Fruit fly (Drosophila melanogaster) whole organism, embryonic: ENCODE measurements around the gene dimm.

ENCODE experiments used
- CG10959 ChIP-seq: fragments of 200-800 bp; sonication (Bioruptor generic); IDR thresholded peaks from 2 replicates; pipeline ENCODE4 v1.3.6; 2022; ENCODE audit warnings: missing biosample characterization, missing genetic modification characterization
- CG14014 ChIP-seq: fragments of 200-800 bp; sonication (Bioruptor generic); IDR thresholded peaks from 2 replicates; pipeline ENCODE4 v1.3.6; 2022; ENCODE audit warnings: missing biosample characterization, missing genetic modification characterization
- CG14667 ChIP-seq: fragments of 200-800 bp; sonication (Bioruptor generic); IDR thresholded peaks from 2 replicates; pipeline ENCODE4 v1.3.6; 2022; ENCODE audit warnings: missing biosample characterization, missing genetic modification characterization
- CG15601 ChIP-seq: fragments of 200-800 bp; sonication (Bioruptor generic); optimal IDR thresholded peaks from 3 replicates; lab custom pipeline; 2019; ENCODE audit warnings: missing biosample characterization, mild to moderate bottlenecking, missing genetic modification characterization, moderate library complexity
- CG30403 ChIP-seq: fragments of 200-800 bp; sonication (Bioruptor generic); optimal IDR thresholded peaks from 3 replicates; lab custom pipeline; 2016; ENCODE audit warnings: missing biosample characterization, missing genetic modification characterization
- CG3995 ChIP-seq: fragments of 200-800 bp; sonication (Bioruptor generic); optimal IDR thresholded peaks from 3 replicates; lab custom pipeline; 2016; ENCODE audit warnings: missing biosample characterization, missing genetic modification characterization
- CG7745 ChIP-seq: fragments of 200-800 bp; sonication (Bioruptor generic); optimal IDR thresholded peaks from 2 replicates; lab custom pipeline; 2018; ENCODE audit warnings: missing biosample characterization, mild to moderate bottlenecking, missing genetic modification characterization, moderate library complexity
- CG9215 ChIP-seq: fragments of 200-800 bp; sonication (Bioruptor generic); IDR thresholded peaks from 2 replicates; pipeline ENCODE4 v1.3.6; 2022; ENCODE audit warnings: missing biosample characterization, missing genetic modification characterization
- Jarid2 ChIP-seq: fragments of 200-800 bp; sonication (Bioruptor generic); optimal IDR thresholded peaks from 3 replicates; lab custom pipeline; 2017; ENCODE audit warnings: mild to moderate bottlenecking, missing biosample characterization, missing genetic modification reagents, missing genetic modification characterization
- grau ChIP-seq: fragments of 200-800 bp; optimal IDR thresholded peaks from 3 replicates; lab custom pipeline; 2019; ENCODE audit warnings: missing biosample characterization, mild to moderate bottlenecking, missing genetic modification characterization, moderate library complexity
- h ChIP-seq: fragments of >200 bp; optimal IDR thresholded peaks from 2 replicates; lab custom pipeline; 2017
- pan ChIP-seq, 4 experiments: fragments of >200 bp in 3 of 4; fragments of 200-800 bp in 1 of 4; sonication (Bioruptor generic) in 1 of 4; optimal IDR thresholded peaks in 3 of 4; IDR thresholded peaks in 1 of 4; 2 replicates each; pipeline versions ENCODE4 v1.3.6 to Lab custom; 2017 to 2022; ENCODE audit warnings: missing biosample characterization in 2 of 4, missing genetic modification characterization in 2 of 4, mixed read lengths in 1 of 4

DNA sequence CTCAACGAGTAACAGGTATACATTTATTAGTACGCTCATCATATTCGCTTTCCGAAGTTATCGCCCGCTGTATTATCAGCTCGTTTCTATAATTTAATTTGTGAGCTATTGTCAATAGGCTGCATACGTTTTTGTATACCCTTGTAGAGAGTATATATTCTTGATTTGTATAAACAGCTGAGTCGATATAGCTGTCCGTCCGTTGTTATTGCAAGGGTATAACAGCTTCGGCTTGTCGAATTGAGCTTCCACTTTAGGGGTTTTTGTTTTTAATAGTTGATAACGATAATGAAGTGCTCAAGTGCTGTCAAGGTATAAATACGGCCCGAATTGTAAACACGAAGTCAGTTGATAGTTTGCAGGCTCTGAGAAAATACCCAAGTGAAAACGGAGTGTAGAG lies 39.3 kb downstream of the dimm start, which contains the start of gene CG8665:
- no peak for TF ChIP-seq CG10959 (GFP tag; lab: Robert Waterston, UW)
- peak; percentile 15 for TF ChIP-seq CG15601 (tag; lab: Kevin White, UChicago)
- peak; percentile 62 for TF ChIP-seq grau (tag; lab: Kevin White, UChicago)
- TF ChIP-seq CG3995 (GFP tag; lab: Kevin White, UChicago), result no peak
- TF ChIP-seq CG14014, result peak; percentile 64; the same call in 1 of the 2 replicates
- TF ChIP-seq CG14667 (GFP tag; lab: Robert Waterston, UW), result no peak
- TF ChIP-seq h (lab: Kevin White, UChicago), result no peak
- no peak for TF ChIP-seq CG9215 (GFP tag; lab: Robert Waterston, UW)
- TF ChIP-seq CG30403 (GFP tag; lab: Kevin White, UChicago), result peak; percentile 16
- no peak for TF ChIP-seq pan (optimal IDR thresholded peaks at IDR 0.05; lab: Kevin White, UChicago)
- no peak for TF ChIP-seq pan (GFP tag; optimal IDR thresholded peaks at IDR 0.05 in 1 of 2, IDR thresholded peaks at IDR 0.05 in 1 of 2)
- peak; percentile 48 for TF ChIP-seq Jarid2 (GFP tag; lab: Kevin White, UChicago)
- no peak for TF ChIP-seq CG7745 (tag; lab: Kevin White, UChicago)
